Worm (Caenorhabditis elegans) whole organism, late embryonic: ENCODE measurements around the gene F34H10.1.

ENCODE experiments used
- ama-1 ChIP-seq: fragments of 150-350 bp; optimal IDR thresholded peaks from 2 replicates; lab custom pipeline; 2014
- ceh-22 ChIP-seq: sonication (generic microtip); optimal IDR thresholded peaks from 2 replicates; lab custom pipeline; 2017; ENCODE audit warnings: missing biosample characterization, missing genetic modification characterization
- ceh-9 ChIP-seq: sonication (generic microtip); optimal IDR thresholded peaks from 2 replicates; lab custom pipeline; 2016; ENCODE audit warnings: mild to moderate bottlenecking, missing genetic modification characterization, inconsistent platforms, missing compliant biosample characterization
- pha-4 ChIP-seq: fragments of 150-350 bp; optimal IDR thresholded peaks from 2 replicates; lab custom pipeline; 2018; ENCODE audit warnings: missing biosample characterization, missing genetic modification reagents, missing genetic modification characterization
- tbx-2 ChIP-seq: sonication (generic microtip); optimal IDR thresholded peaks from 2 replicates; lab custom pipeline; 2016; ENCODE audit warnings: missing genetic modification characterization, missing compliant biosample characterization

DNA sequence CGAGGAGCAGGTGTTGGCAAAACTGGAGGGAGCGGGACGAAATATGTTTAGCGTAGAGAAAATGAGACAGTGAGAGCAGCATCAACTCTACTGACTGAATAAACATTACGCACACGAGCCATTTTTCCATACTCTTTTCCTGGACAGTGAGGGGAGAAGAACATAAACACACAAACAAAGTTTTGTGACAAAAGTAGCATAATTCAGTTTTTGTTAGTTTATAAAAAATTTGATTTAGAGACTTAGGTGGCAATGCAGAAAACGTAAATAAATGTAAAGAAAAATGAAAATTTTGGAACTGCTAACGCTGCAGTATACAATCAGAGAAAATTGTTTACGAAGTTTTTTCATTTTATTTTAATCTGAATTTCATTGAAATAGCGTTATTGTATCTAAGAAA is 47.3 kb downstream of the F34H10.1 start:
- no peak for TF ChIP-seq ceh-9 (tag; lab: Kevin White, UChicago)
- no peak for TF ChIP-seq ama-1 (lab: Kevin White, UChicago)
- no peak for TF ChIP-seq tbx-2 (tag; lab: Kevin White, UChicago)
- TF ChIP-seq pha-4 (tag; lab: Kevin White, UChicago) = no peak
- no peak for TF ChIP-seq ceh-22 (tag; lab: Kevin White, UChicago)
